Worm (Caenorhabditis elegans) whole organism, midembryonic: ENCODE data around the gene R04B5.1.
A peak's percentile ranks its signal among the peaks of the same experiment; 100 is the strongest.

Source experiments
- T22C8.4 ChIP-seq: fragments of 200-800 bp; sonication (Bioruptor generic); IDR thresholded peaks from 2 replicates; pipeline ENCODE4 v1.3.6; 2022; ENCODE audit warnings: missing genetic modification characterization, missing compliant biosample characterization
- cog-1 ChIP-seq: sonication (generic microtip); optimal IDR thresholded peaks from 2 replicates; lab custom pipeline; 2016; ENCODE audit warnings: missing genetic modification characterization, missing compliant biosample characterization
- flt-1 ChIP-seq: fragments of 200-800 bp; sonication (Bioruptor generic); IDR thresholded peaks from 2 replicates; pipeline ENCODE4 v1.3.6; 2022; ENCODE audit warnings: missing genetic modification characterization, missing compliant biosample characterization
- klf-2 ChIP-seq: fragments of 200-800 bp; sonication (Bioruptor generic); conservative IDR thresholded peaks from 2 replicates; pipeline ENCODE4 v1.3.6; 2022; ENCODE audit warnings: missing genetic modification reagents, missing genetic modification characterization, missing compliant biosample characterization
- med-1 ChIP-seq: sonication (generic microtip); optimal IDR thresholded peaks from 2 replicates; lab custom pipeline; 2017; ENCODE audit warnings: missing genetic modification characterization, mild to moderate bottlenecking, missing compliant biosample characterization, antibody characterized with exemption, missing genetic modification reagents; ENCODE audit not compliant: insufficient read depth
- ref-1 ChIP-seq: fragments of 200-800 bp; sonication (Bioruptor generic); conservative IDR thresholded peaks from 2 replicates; pipeline ENCODE4 v1.3.6; 2022; ENCODE audit warnings: missing genetic modification reagents, missing genetic modification characterization, missing compliant biosample characterization
- tab-1 ChIP-seq: fragments of 200-800 bp; sonication (Bioruptor generic); IDR thresholded peaks from 2 replicates; pipeline ENCODE4 v1.3.6; 2022; ENCODE audit warnings: missing genetic modification characterization, missing compliant biosample characterization
- ztf-23 ChIP-seq: fragments of 200-800 bp; sonication (Bioruptor generic); IDR thresholded peaks from 2 replicates; pipeline ENCODE4 v1.3.6; 2022; ENCODE audit warnings: missing genetic modification reagents, missing genetic modification characterization, missing compliant biosample characterization
- ztf-29 ChIP-seq: fragments of 200-800 bp; sonication (Bioruptor generic); IDR thresholded peaks from 2 replicates; pipeline ENCODE4 v1.3.6; 2022; ENCODE audit warnings: missing genetic modification reagents, missing genetic modification characterization, missing compliant biosample characterization

- TF ChIP-seq flt-1 (GFP tag; lab: Robert Waterston, UW) (0 out of 2 replicates have a peak, but pooled peaks have one; percentile 34), klf-2 (GFP tag; lab: Robert Waterston, UW) (no peak), ref-1 (no peak), T22C8.4 (GFP tag; lab: Robert Waterston, UW) (peak; percentile 50; the same call in 1 of the 2 replicates), ztf-29 (no peak), cog-1 (tag; lab: Kevin White, UChicago) (peak; percentile 63), ztf-23 (GFP tag; lab: Robert Waterston, UW) (no peak), tab-1 (GFP tag; lab: Robert Waterston, UW) (no peak), med-1 (GFP tag; lab: Kevin White, UChicago) (no peak)
These were observed 35.9 kb downstream of the R04B5.1 start for ce11 chrV:10042254-10042653.
